Fruit fly (Drosophila melanogaster): Measurements from ENCODE around the gene CG4074.

The CG4074 gene

DNA sequence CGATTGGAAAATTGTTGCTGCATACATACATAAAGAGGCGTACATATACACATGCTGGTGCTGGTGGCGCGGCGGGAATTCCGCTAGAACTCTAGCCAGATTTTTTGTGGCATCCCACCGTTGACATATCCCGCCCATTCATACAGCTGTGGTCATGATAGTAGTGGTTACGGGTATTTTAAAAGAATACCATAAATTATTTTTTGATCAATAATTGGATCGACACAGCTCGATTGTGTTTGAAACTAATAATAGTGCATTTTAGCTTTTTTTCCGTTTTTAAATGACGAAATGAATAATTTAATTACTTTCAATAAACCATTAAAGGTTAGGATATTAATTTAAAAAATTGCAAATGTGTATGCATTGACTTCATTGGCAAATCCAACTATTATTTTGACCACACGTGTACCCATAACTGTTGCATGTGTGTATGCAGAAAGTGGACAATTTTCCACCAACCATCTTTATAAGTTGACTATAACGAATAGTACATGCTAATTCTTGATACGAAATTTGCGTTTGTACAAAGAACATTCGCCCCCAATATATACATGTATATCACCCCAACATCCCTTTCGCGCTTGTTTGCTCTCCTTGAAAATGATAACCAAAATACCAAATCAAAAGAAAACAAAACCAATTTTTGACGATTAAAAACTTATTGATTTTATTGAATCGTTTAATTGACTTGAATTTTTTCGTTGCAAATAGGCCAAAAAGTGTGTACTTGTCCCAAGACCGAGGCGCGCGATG, 2.8 kb upstream of the CG4074 start:
- TF ChIP-seq OdsH (GFP tag; optimal IDR thresholded peaks at IDR 0.05) (peak; percentile 78), dsf (GFP tag; optimal IDR thresholded peaks at IDR 0.05; ENCODE audit: borderline replicate concordance) (no peak), GATAd (GFP tag; optimal IDR thresholded peaks at IDR 0.05) (no peak), Myc (optimal IDR thresholded peaks at IDR 0.05) (peak; percentile 76), Vsx2 (GFP tag; optimal IDR thresholded peaks at IDR 0.05; ENCODE audit: partially characterized antibody) (no peak), dl (GFP tag; optimal IDR thresholded peaks at IDR 0.05; ENCODE audit: insufficient read depth in 1 of 2, partially characterized antibody in 2 of 2) (no peak), brk (GFP tag; optimal IDR thresholded peaks at IDR 0.05) (no peak), rgr (GFP tag; optimal IDR thresholded peaks at IDR 0.05) (peak; percentile 78), Sp1 (GFP tag; optimal IDR thresholded peaks at IDR 0.05) (peak; percentile 46), Abd-B (GFP tag; optimal IDR thresholded peaks at IDR 0.05) (no peak), Dif (GFP tag; optimal IDR thresholded peaks at IDR 0.05; ENCODE audit: partially characterized antibody) (no peak), Hr83 (GFP tag; optimal IDR thresholded peaks at IDR 0.05; ENCODE audit: poor library complexity, severe bottlenecking) (peak; percentile 31), CG32264 (GFP tag; optimal IDR thresholded peaks at IDR 0.05) (no peak), N (GFP tag; optimal IDR thresholded peaks at IDR 0.05) (no peak), CrebA (GFP tag; optimal IDR thresholded peaks at IDR 0.05; ENCODE audit: borderline replicate concordance) (no peak), Rel (GFP tag; optimal IDR thresholded peaks at IDR 0.05) (no peak), Rel (tag; optimal IDR thresholded peaks at IDR 0.05) (no peak), CG9705 (GFP tag; optimal IDR thresholded peaks at IDR 0.05) (no peak), Jra (GFP tag; optimal IDR thresholded peaks at IDR 0.05) (peak; percentile 55), br (GFP tag; optimal IDR thresholded peaks at IDR 0.05) (peak; percentile 72), pan (optimal IDR thresholded peaks at IDR 0.05) (no peak), sv (GFP tag; optimal IDR thresholded peaks at IDR 0.05) (peak; percentile 55), dmrt93B (GFP tag; optimal IDR thresholded peaks at IDR 0.05) (peak; percentile 41), lola (GFP tag; optimal IDR thresholded peaks at IDR 0.05) (no peak), ey (GFP tag; optimal IDR thresholded peaks at IDR 0.05) (peak; percentile 71), Hr78 (GFP tag; optimal IDR thresholded peaks at IDR 0.05) (no peak), tai (GFP tag; optimal IDR thresholded peaks at IDR 0.05) (no peak), foxo (GFP tag; optimal IDR thresholded peaks at IDR 0.05) (peak in 1 of 2 experiments; percentile 80), Hnf4 (GFP tag; optimal IDR thresholded peaks at IDR 0.05) (peak; percentile 73), woc (GFP tag; optimal IDR thresholded peaks at IDR 0.05) (peak; percentile 67), sage (GFP tag; optimal IDR thresholded peaks at IDR 0.05) (peak; percentile 65), HLH106 (tag; optimal IDR thresholded peaks at IDR 0.05) (peak; percentile 68), Dfd (GFP tag; optimal IDR thresholded peaks at IDR 0.05) (no peak), psq (GFP tag; optimal IDR thresholded peaks at IDR 0.05) (peak; percentile 53), h (GFP tag; optimal IDR thresholded peaks at IDR 0.05) (peak; percentile 75), jim (GFP tag; optimal IDR thresholded peaks at IDR 0.05) (no peak), Mio (GFP tag; optimal IDR thresholded peaks at IDR 0.05) (no peak), usp (GFP tag; optimal IDR thresholded peaks at IDR 0.05) (no peak), fru (GFP tag; optimal IDR thresholded peaks at IDR 0.05) (peak; percentile 80)

DNA sequence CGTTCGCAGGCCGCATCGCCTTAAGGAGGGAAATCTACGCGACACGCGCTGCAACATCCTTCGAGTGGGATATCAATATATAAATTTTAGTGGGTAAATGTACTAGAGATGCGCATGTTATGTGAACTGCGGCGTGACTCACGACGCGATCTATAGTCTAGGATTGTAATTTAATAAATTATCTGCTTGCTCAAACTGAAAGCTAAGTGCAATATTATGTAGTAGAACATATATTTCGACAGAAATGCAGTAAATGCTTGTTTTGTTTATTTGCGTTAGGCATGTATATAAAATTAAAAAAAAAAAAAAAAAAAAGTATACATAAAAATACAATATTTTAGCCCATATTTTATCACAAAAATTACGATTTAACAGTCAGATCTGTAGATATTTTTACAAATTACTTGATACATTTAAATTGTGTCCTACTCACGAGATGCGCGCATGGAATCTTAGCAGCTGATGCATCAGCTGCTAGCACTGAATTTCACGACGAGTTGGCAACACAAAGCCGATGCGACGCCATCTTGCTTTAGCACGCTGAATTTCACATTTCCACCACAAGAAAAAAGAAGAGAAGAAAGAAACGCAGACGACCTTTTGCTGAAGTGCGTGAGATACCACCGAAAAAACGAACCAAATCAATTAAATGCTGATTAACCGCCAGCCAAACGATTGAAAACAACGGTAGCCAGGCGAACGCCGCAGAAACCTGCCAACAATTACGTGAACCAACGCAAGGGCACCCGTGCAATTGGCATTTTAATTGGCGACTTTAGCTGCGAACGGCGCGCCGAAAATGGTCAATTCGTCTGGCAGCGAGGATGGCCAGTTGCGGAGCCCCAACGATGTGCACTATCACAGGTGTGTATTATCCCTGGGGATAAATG, 1.9 kb upstream of the CG4074 start, which contains the start of the genes CG4042 and Pitslre:
TSS of gene CG4042 (minus strand) at position 507 of the 890 bp plus-strand sequence.
TSS of gene Pitslre (plus strand) at position 528 of the 890 bp plus-strand sequence.
- TF ChIP-seq Hnf4 (GFP tag; optimal IDR thresholded peaks at IDR 0.05) (peak; percentile 58), rgr (GFP tag; optimal IDR thresholded peaks at IDR 0.05) (peak; percentile 47), psq (GFP tag; optimal IDR thresholded peaks at IDR 0.05) (peak; percentile 57), Jra (GFP tag; optimal IDR thresholded peaks at IDR 0.05) (peak; percentile 22), fru (GFP tag; optimal IDR thresholded peaks at IDR 0.05) (peak; percentile 38), OdsH (GFP tag; optimal IDR thresholded peaks at IDR 0.05) (peak; percentile 54), br (GFP tag; optimal IDR thresholded peaks at IDR 0.05) (peak; percentile 6), h (GFP tag; optimal IDR thresholded peaks at IDR 0.05) (peak; percentile 52), GATAd (GFP tag; optimal IDR thresholded peaks at IDR 0.05) (no peak), Hr83 (GFP tag; optimal IDR thresholded peaks at IDR 0.05; ENCODE audit: poor library complexity, severe bottlenecking) (peak; percentile 23), foxo (GFP tag; optimal IDR thresholded peaks at IDR 0.05) (peak in 1 of 2 experiments; percentile 67), sage (GFP tag; optimal IDR thresholded peaks at IDR 0.05) (peak; percentile 27), woc (GFP tag; optimal IDR thresholded peaks at IDR 0.05) (peak; percentile 31), Dif (GFP tag; optimal IDR thresholded peaks at IDR 0.05; ENCODE audit: partially characterized antibody) (no peak), dmrt93B (GFP tag; optimal IDR thresholded peaks at IDR 0.05) (peak; percentile 13), sv (GFP tag; optimal IDR thresholded peaks at IDR 0.05) (peak; percentile 35), tai (GFP tag; optimal IDR thresholded peaks at IDR 0.05) (no peak), CG32264 (GFP tag; optimal IDR thresholded peaks at IDR 0.05) (no peak), Abd-B (GFP tag; optimal IDR thresholded peaks at IDR 0.05) (no peak), brk (GFP tag; optimal IDR thresholded peaks at IDR 0.05) (peak; percentile 72), CG9705 (GFP tag; optimal IDR thresholded peaks at IDR 0.05) (no peak)

All from whole organism, wandering third instar larva.